Fruit fly (Drosophila melanogaster) whole organism, embryonic: ENCODE results near the gene bark.

Experiments
- Antp ChIP-seq: fragments of 200-800 bp; sonication (Bioruptor generic); optimal IDR thresholded peaks from 3 replicates; lab custom pipeline; 2016; ENCODE audit warnings: missing biosample characterization, missing genetic modification characterization
- Atf6 ChIP-seq: fragments of 200-800 bp; sonication (Bioruptor generic); IDR thresholded peaks from 2 replicates; pipeline ENCODE4 v1.3.6; 2022; ENCODE audit warnings: missing biosample characterization, missing genetic modification characterization
- B-H1 ChIP-seq: fragments of 200-800 bp; sonication (Bioruptor generic); IDR thresholded peaks from 3 replicates; pipeline ENCODE4 v1.3.6; 2022; ENCODE audit warnings: missing biosample characterization, missing genetic modification characterization
- CG10209 ChIP-seq: fragments of 200-800 bp; sonication (Bioruptor generic); optimal IDR thresholded peaks from 3 replicates; lab custom pipeline; 2017; ENCODE audit warnings: missing biosample characterization, mild to moderate bottlenecking, missing genetic modification characterization, missing genetic modification reagents
- CG11093 ChIP-seq: fragments of 200-800 bp; sonication (Bioruptor generic); IDR thresholded peaks from 3 replicates; pipeline ENCODE4 v1.3.6; 2022; ENCODE audit warnings: missing biosample characterization, missing genetic modification characterization
- CG11560 ChIP-seq: fragments of 200-800 bp; sonication (Bioruptor generic); IDR thresholded peaks from 3 replicates; pipeline ENCODE4 v1.3.6; 2022; ENCODE audit warnings: missing biosample characterization, missing genetic modification characterization
- CG11696 ChIP-seq: fragments of 200-800 bp; sonication (Bioruptor generic); IDR thresholded peaks from 2 replicates; pipeline ENCODE4 v1.3.6; 2022; ENCODE audit warnings: missing biosample characterization, missing genetic modification characterization
- CG12071 ChIP-seq: fragments of 200-800 bp; sonication (Bioruptor generic); optimal IDR thresholded peaks from 3 replicates; lab custom pipeline; 2018; ENCODE audit warnings: missing biosample characterization, mild to moderate bottlenecking, missing genetic modification characterization
- CG14050 ChIP-seq: fragments of 200-800 bp; sonication (Bioruptor generic); IDR thresholded peaks from 3 replicates; pipeline ENCODE4 v1.3.6; 2022; ENCODE audit warnings: missing biosample characterization, missing genetic modification characterization
- CG16813 ChIP-seq: fragments of 200-800 bp; sonication (Bioruptor generic); IDR thresholded peaks from 3 replicates; pipeline ENCODE4 v1.3.6; 2022; ENCODE audit warnings: missing biosample characterization, missing genetic modification characterization; ENCODE audit not compliant: partially characterized antibody
- CG17328 ChIP-seq: fragments of 200-800 bp; sonication (Bioruptor generic); IDR thresholded peaks from 2 replicates; pipeline ENCODE4 v1.3.6; 2022; ENCODE audit warnings: missing biosample characterization, missing genetic modification characterization
- CG17802 ChIP-seq: fragments of 200-800 bp; sonication (Bioruptor generic); optimal IDR thresholded peaks from 2 replicates; lab custom pipeline; 2018; ENCODE audit warnings: missing biosample characterization, mild to moderate bottlenecking, missing genetic modification characterization, moderate library complexity
- CG17912 ChIP-seq: fragments of 200-800 bp; sonication (Bioruptor generic); optimal IDR thresholded peaks from 2 replicates; lab custom pipeline; 2018; ENCODE audit warnings: missing biosample characterization, mild to moderate bottlenecking, missing genetic modification characterization
- CG2199 ChIP-seq: fragments of 200-800 bp; sonication (Bioruptor generic); IDR thresholded peaks from 3 replicates; pipeline ENCODE4 v1.3.6; 2022; ENCODE audit warnings: missing biosample characterization, missing genetic modification characterization
- CG2678 ChIP-seq: fragments of 200-800 bp; sonication (Bioruptor generic); optimal IDR thresholded peaks from 3 replicates; lab custom pipeline; 2019; ENCODE audit warnings: missing biosample characterization, mild to moderate bottlenecking, missing genetic modification characterization, moderate library complexity
- CG32532 ChIP-seq: fragments of 200-800 bp; sonication (Bioruptor generic); IDR thresholded peaks from 2 replicates; pipeline ENCODE4 v1.3.6; 2022; ENCODE audit warnings: missing biosample characterization, missing genetic modification characterization
- CG32767 ChIP-seq: fragments of 200-800 bp; sonication (Bioruptor generic); IDR thresholded peaks from 2 replicates; pipeline ENCODE4 v1.3.6; 2022; ENCODE audit warnings: missing biosample characterization, missing genetic modification characterization
- CG6765 ChIP-seq: fragments of 200-800 bp; sonication (Bioruptor generic); optimal IDR thresholded peaks from 3 replicates; lab custom pipeline; 2017; ENCODE audit warnings: missing biosample characterization, mild to moderate bottlenecking, missing genetic modification characterization
- CG7786 ChIP-seq: fragments of 200-800 bp; sonication (Bioruptor generic); optimal IDR thresholded peaks from 2 replicates; lab custom pipeline; 2016; ENCODE audit warnings: missing biosample characterization, missing genetic modification characterization
- CG8089 ChIP-seq: fragments of 200-800 bp; sonication (Bioruptor generic); optimal IDR thresholded peaks from 3 replicates; lab custom pipeline; 2016; ENCODE audit warnings: missing biosample characterization, missing genetic modification characterization
- CG9437 ChIP-seq: fragments of 200-800 bp; sonication (Bioruptor generic); optimal IDR thresholded peaks from 2 replicates; lab custom pipeline; 2018; ENCODE audit warnings: missing biosample characterization, mild to moderate bottlenecking, missing genetic modification characterization
- CG9609 ChIP-seq: fragments of 200-800 bp; sonication (Bioruptor generic); optimal IDR thresholded peaks from 3 replicates; lab custom pipeline; 2016; ENCODE audit warnings: missing biosample characterization, missing genetic modification characterization
- CG9932 ChIP-seq: fragments of 200-800 bp; sonication (Bioruptor generic); IDR thresholded peaks from 2 replicates; pipeline ENCODE4 v1.3.6; 2022; ENCODE audit warnings: missing biosample characterization, missing genetic modification characterization
- Dek ChIP-seq: fragments of 200-800 bp; sonication (Bioruptor generic); optimal IDR thresholded peaks from 3 replicates; lab custom pipeline; 2019; ENCODE audit warnings: missing biosample characterization, mild to moderate bottlenecking, missing genetic modification characterization, moderate library complexity
- Dip3 ChIP-seq: fragments of 200-800 bp; sonication (Bioruptor generic); optimal IDR thresholded peaks from 3 replicates; lab custom pipeline; 2016; ENCODE audit warnings: missing biosample characterization, missing genetic modification characterization
- Drgx ChIP-seq: fragments of 200-800 bp; sonication (Bioruptor generic); IDR thresholded peaks from 2 replicates; pipeline ENCODE4 v1.3.6; 2022; ENCODE audit warnings: missing biosample characterization, missing genetic modification characterization
- Fer1 ChIP-seq: fragments of 200-800 bp; sonication (Bioruptor generic); optimal IDR thresholded peaks from 2 replicates; lab custom pipeline; 2017; ENCODE audit warnings: missing biosample characterization, mild to moderate bottlenecking, missing genetic modification characterization
- Fer2 ChIP-seq: fragments of 200-800 bp; sonication (Bioruptor generic); optimal IDR thresholded peaks from 2 replicates; lab custom pipeline; 2018; ENCODE audit warnings: missing biosample characterization, mild to moderate bottlenecking, missing genetic modification characterization, moderate library complexity
- Gsc ChIP-seq: fragments of 200-800 bp; sonication (Bioruptor generic); IDR thresholded peaks from 2 replicates; pipeline ENCODE4 v1.3.6; 2022; ENCODE audit warnings: missing biosample characterization, missing genetic modification characterization
- Hmr ChIP-seq: fragments of 200-800 bp; sonication (Bioruptor generic); optimal IDR thresholded peaks from 3 replicates; lab custom pipeline; 2017; ENCODE audit warnings: mild to moderate bottlenecking, missing biosample characterization, missing genetic modification reagents, missing genetic modification characterization
- Hr51 ChIP-seq, 2 experiments: fragments of 200-800 bp; sonication (Bioruptor generic); optimal IDR thresholded peaks; 2 replicates in 1 of 2; 3 replicates in 1 of 2; lab custom pipeline; 2016 to 2018; ENCODE audit warnings: missing biosample characterization in 2 of 2, missing genetic modification characterization in 2 of 2, mild to moderate bottlenecking in 1 of 2, moderate library complexity in 1 of 2
- Lim3 ChIP-seq: fragments of 200-800 bp; sonication (Bioruptor generic); IDR thresholded peaks from 2 replicates; pipeline ENCODE4 v1.3.6; 2022; ENCODE audit warnings: missing biosample characterization, missing genetic modification characterization
- Max ChIP-seq: fragments of 200-800 bp; sonication (Bioruptor generic); optimal IDR thresholded peaks from 2 replicates; lab custom pipeline; 2016; ENCODE audit warnings: missing biosample characterization, mild to moderate bottlenecking, missing genetic modification characterization
- NfI ChIP-seq: fragments of 200-800 bp; sonication (Bioruptor generic); optimal IDR thresholded peaks from 3 replicates; lab custom pipeline; 2018; ENCODE audit warnings: missing biosample characterization, mild to moderate bottlenecking, missing genetic modification characterization, moderate library complexity
- Oli ChIP-seq: fragments of 200-800 bp; sonication (Bioruptor generic); optimal IDR thresholded peaks from 2 replicates; lab custom pipeline; 2018; ENCODE audit warnings: missing biosample characterization, mild to moderate bottlenecking, missing genetic modification characterization, moderate library complexity
- Poxn ChIP-seq: fragments of 200-800 bp; sonication (Bioruptor generic); IDR thresholded peaks from 2 replicates; pipeline ENCODE4 v1.3.6; 2022; ENCODE audit warnings: missing biosample characterization, missing genetic modification characterization
- ab ChIP-seq: fragments of 200-800 bp; sonication (Bioruptor generic); optimal IDR thresholded peaks from 2 replicates; lab custom pipeline; 2016; ENCODE audit warnings: missing biosample characterization, missing genetic modification characterization
- ash1 ChIP-seq: fragments of 200-800 bp; sonication (Bioruptor generic); optimal IDR thresholded peaks from 2 replicates; lab custom pipeline; 2018; ENCODE audit warnings: missing biosample characterization, mild to moderate bottlenecking, missing genetic modification characterization
- bbx ChIP-seq: fragments of 200-800 bp; sonication (Bioruptor generic); IDR thresholded peaks from 2 replicates; pipeline ENCODE4 v1.3.6; 2022; ENCODE audit warnings: missing biosample characterization, missing genetic modification characterization; ENCODE audit not compliant: partially characterized antibody
- bcd ChIP-seq: fragments of 200-800 bp; sonication (Bioruptor generic); optimal IDR thresholded peaks from 2 replicates; lab custom pipeline; 2017; ENCODE audit warnings: missing biosample characterization, mild to moderate bottlenecking, missing genetic modification characterization
- dysf ChIP-seq: fragments of 200-800 bp; sonication (Bioruptor generic); IDR thresholded peaks from 3 replicates; pipeline ENCODE4 v1.3.6; 2022; ENCODE audit warnings: missing biosample characterization, missing genetic modification characterization
- gsb-n ChIP-seq: fragments of 200-800 bp; sonication (Bioruptor generic); optimal IDR thresholded peaks from 3 replicates; lab custom pipeline; 2018; ENCODE audit warnings: missing biosample characterization, mild to moderate bottlenecking, missing genetic modification characterization
- insv ChIP-seq, 2 experiments: fragments of 200-800 bp; sonication (Bioruptor generic); optimal IDR thresholded peaks; 3 replicates each; lab custom pipeline; 2016 to 2018; ENCODE audit warnings: missing biosample characterization in 2 of 2, missing genetic modification characterization in 2 of 2
- kni ChIP-seq: fragments of 200-800 bp; sonication (Bioruptor generic); optimal IDR thresholded peaks from 3 replicates; lab custom pipeline; 2017; ENCODE audit warnings: mild to moderate bottlenecking, missing biosample characterization, missing genetic modification reagents, missing genetic modification characterization
- maf-S ChIP-seq: fragments of 200-800 bp; sonication (Bioruptor generic); optimal IDR thresholded peaks from 2 replicates; lab custom pipeline; 2016; ENCODE audit warnings: missing biosample characterization, missing genetic modification characterization
- nerfin-1 ChIP-seq: fragments of 200-800 bp; sonication (Bioruptor generic); optimal IDR thresholded peaks from 3 replicates; lab custom pipeline; 2019; ENCODE audit warnings: missing biosample characterization, mild to moderate bottlenecking, missing genetic modification characterization, moderate library complexity
- onecut ChIP-seq: fragments of 200-800 bp; sonication (Bioruptor generic); IDR thresholded peaks from 2 replicates; pipeline ENCODE4 v1.3.6; 2022; ENCODE audit warnings: missing biosample characterization, missing genetic modification characterization
- slp2 ChIP-seq: fragments of 200-800 bp; sonication (Bioruptor generic); optimal IDR thresholded peaks from 2 replicates; lab custom pipeline; 2016; ENCODE audit warnings: missing biosample characterization, missing genetic modification characterization
- stc ChIP-seq: fragments of 200-800 bp; sonication (Bioruptor generic); IDR thresholded peaks from 2 replicates; pipeline ENCODE4 v1.3.6; 2022; ENCODE audit warnings: missing biosample characterization, missing genetic modification characterization
- tio ChIP-seq: fragments of 200-800 bp; sonication (Bioruptor generic); optimal IDR thresholded peaks from 2 replicates; lab custom pipeline; 2017; ENCODE audit warnings: missing biosample characterization, missing genetic modification characterization, inconsistent platforms
- zfh1 ChIP-seq: fragments of 200-800 bp; sonication (Bioruptor generic); IDR thresholded peaks from 3 replicates; pipeline ENCODE4 v1.3.6; 2022; ENCODE audit warnings: missing biosample characterization, missing genetic modification characterization

bark gene

dm6 chr2L:3779143-3779788, 7.7 kb upstream of the bark start (continued):
- TF ChIP-seq CG12071 (peak; percentile 55), Dek (no peak), stc (no peak), Drgx (GFP tag; lab: Robert Waterston, UW) (no peak), Atf6 (no peak), CG17802 (tag; lab: Kevin White, UChicago) (no peak), Gsc (GFP tag; lab: Robert Waterston, UW) (no peak), B-H1 (no peak), Max (no peak), CG6765 (GFP tag; lab: Kevin White, UChicago) (no peak), Antp (GFP tag; lab: Kevin White, UChicago) (no peak), Fer1 (GFP tag; lab: Kevin White, UChicago) (no peak), CG11560 (tag; lab: Robert Waterston, UW) (no peak), bbx (GFP tag; lab: Robert Waterston, UW) (no peak), CG17912 (GFP tag; lab: Kevin White, UChicago) (no peak), CG7786 (no peak), zfh1 (no peak), Hr51 (GFP tag; optimal IDR thresholded peaks at IDR 0.05; lab: Kevin White, UChicago) (peak in 1 of 2 experiments; percentile 23), ash1 (GFP tag; lab: Kevin White, UChicago) (no peak), Fer2 (tag; lab: Kevin White, UChicago) (no peak), CG9609 (GFP tag; lab: Kevin White, UChicago) (no peak), onecut (GFP tag; lab: Robert Waterston, UW) (no peak), tio (GFP tag; lab: Kevin White, UChicago) (peak; percentile 44), bcd (GFP tag; lab: Kevin White, UChicago) (peak; percentile 15), Poxn (GFP tag; lab: Robert Waterston, UW) (no peak), NfI (no peak), ab (GFP tag; lab: Kevin White, UChicago) (no peak), slp2 (GFP tag; lab: Kevin White, UChicago) (no peak), Hmr (GFP tag; lab: Kevin White, UChicago) (no peak), CG2678 (tag; lab: Kevin White, UChicago) (peak; percentile 42), CG8089 (no peak), CG9932 (GFP tag; lab: Robert Waterston, UW) (no peak), CG11696 (GFP tag; lab: Robert Waterston, UW) (no peak), CG14050 (GFP tag; lab: Robert Waterston, UW) (no peak), gsb-n (no peak), CG9437 (GFP tag; lab: Kevin White, UChicago) (peak; percentile 63), nerfin-1 (tag; lab: Kevin White, UChicago) (no peak), CG11093 (GFP tag; lab: Robert Waterston, UW) (no peak), dysf (GFP tag; lab: Robert Waterston, UW) (no peak), CG10209 (GFP tag; lab: Kevin White, UChicago) (peak; percentile 21), CG17328 (GFP tag; lab: Robert Waterston, UW) (no peak), Dip3 (GFP tag; lab: Kevin White, UChicago) (no peak), CG32532 (GFP tag; lab: Robert Waterston, UW) (no peak), CG32767 (no peak), maf-S (GFP tag; lab: Kevin White, UChicago) (no peak), Lim3 (no peak), Oli (peak; percentile 27), insv (GFP tag; optimal IDR thresholded peaks at IDR 0.05; lab: Kevin White, UChicago) (no peak), CG2199 (GFP tag; lab: Robert Waterston, UW) (no peak), CG16813 (GFP tag; lab: Robert Waterston, UW) (no peak), kni (no peak)
